Worm (Caenorhabditis elegans) whole organism, L3 larva: Measurements from ENCODE around the gene mrps-26.
A peak's percentile ranks its signal among the peaks of the same experiment; 100 is the strongest.

ENCODE experiments used
- R02D3.7 ChIP-seq: fragments of 150-350 bp; optimal IDR thresholded peaks from 2 replicates; lab custom pipeline; 2014; ENCODE audit warnings: missing biosample characterization, missing genetic modification characterization
- aly-2 ChIP-seq: fragments of 150-350 bp; optimal IDR thresholded peaks from 2 replicates; lab custom pipeline; 2014; ENCODE audit warnings: missing biosample characterization, missing genetic modification characterization
- ama-1 ChIP-seq: fragments of 150-350 bp; optimal IDR thresholded peaks from 2 replicates; lab custom pipeline; 2018
- ceh-28 ChIP-seq: fragments of 150-350 bp; optimal IDR thresholded peaks from 2 replicates; lab custom pipeline; 2014; ENCODE audit warnings: missing biosample characterization, missing genetic modification reagents, missing genetic modification characterization
- ceh-82 ChIP-seq: fragments of 150-350 bp; optimal IDR thresholded peaks from 2 replicates; lab custom pipeline; 2014; ENCODE audit warnings: missing biosample characterization, missing genetic modification characterization
- ceh-9 ChIP-seq: sonication (generic microtip); optimal IDR thresholded peaks from 2 replicates; lab custom pipeline; 2018; ENCODE audit warnings: missing biosample characterization, missing genetic modification characterization
- daf-12 ChIP-seq: fragments of 150-350 bp; optimal IDR thresholded peaks from 2 replicates; lab custom pipeline; 2014; ENCODE audit warnings: missing biosample characterization, missing genetic modification reagents, missing genetic modification characterization
- elt-2 ChIP-seq: sonication (generic microtip); optimal IDR thresholded peaks from 2 replicates; lab custom pipeline; 2016; ENCODE audit warnings: missing genetic modification reagents, mild to moderate bottlenecking, missing genetic modification characterization, missing compliant biosample characterization
- elt-3 ChIP-seq, 3 experiments: fragments of 150-350 bp in 1 of 3; sonication (generic microtip) in 2 of 3; optimal IDR thresholded peaks; 2 replicates in 2 of 3; 4 replicates in 1 of 3; lab custom pipeline; 2014 to 2017; ENCODE audit warnings: missing biosample characterization in 3 of 3, missing genetic modification characterization in 3 of 3
- fkh-2 ChIP-seq: fragments of 150-350 bp; optimal IDR thresholded peaks from 2 replicates; lab custom pipeline; 2014; ENCODE audit warnings: missing biosample characterization, missing genetic modification reagents, missing genetic modification characterization
- hmg-11 ChIP-seq: sonication (generic microtip); optimal IDR thresholded peaks from 2 replicates; lab custom pipeline; 2016; ENCODE audit warnings: missing genetic modification characterization, missing compliant biosample characterization
- jun-1 ChIP-seq: fragments of 150-350 bp; optimal IDR thresholded peaks from 2 replicates; lab custom pipeline; 2014; ENCODE audit warnings: missing biosample characterization, missing genetic modification reagents, missing genetic modification characterization
- lin-15B ChIP-seq: fragments of 150-350 bp; optimal IDR thresholded peaks from 2 replicates; lab custom pipeline; 2014; ENCODE audit warnings: missing biosample characterization, missing genetic modification characterization
- lin-39 ChIP-seq: fragments of 150-350 bp; optimal IDR thresholded peaks from 2 replicates; lab custom pipeline; 2018; ENCODE audit warnings: missing biosample characterization, missing genetic modification reagents, missing genetic modification characterization
- lsy-12 ChIP-seq: sonication (generic microtip); optimal IDR thresholded peaks from 2 replicates; lab custom pipeline; 2016; ENCODE audit warnings: mild to moderate bottlenecking, missing genetic modification characterization, missing compliant biosample characterization
- mdl-1 ChIP-seq: fragments of 150-350 bp; optimal IDR thresholded peaks from 2 replicates; lab custom pipeline; 2014; ENCODE audit warnings: missing biosample characterization, missing genetic modification characterization
- nfya-1 ChIP-seq: sonication (generic microtip); optimal IDR thresholded peaks from 2 replicates; lab custom pipeline; 2017; ENCODE audit warnings: missing genetic modification characterization, mild to moderate bottlenecking, missing compliant biosample characterization, antibody characterized with exemption, moderate library complexity; ENCODE audit not compliant: insufficient read depth
- nhr-11 ChIP-seq: fragments of 150-350 bp; optimal IDR thresholded peaks from 2 replicates; lab custom pipeline; 2014; ENCODE audit warnings: missing biosample characterization, missing genetic modification characterization
- nhr-23 ChIP-seq: fragments of 150-350 bp; optimal IDR thresholded peaks from 2 replicates; lab custom pipeline; 2014; ENCODE audit warnings: missing biosample characterization, missing genetic modification reagents, missing genetic modification characterization
- nhr-237 ChIP-seq: fragments of 150-350 bp; optimal IDR thresholded peaks from 2 replicates; lab custom pipeline; 2014; ENCODE audit warnings: missing biosample characterization, missing genetic modification characterization
- nhr-25 ChIP-seq: sonication (generic microtip); optimal IDR thresholded peaks from 2 replicates; lab custom pipeline; 2017; ENCODE audit warnings: missing biosample characterization, missing genetic modification characterization
- nhr-43 ChIP-seq: sonication (generic microtip); optimal IDR thresholded peaks from 2 replicates; lab custom pipeline; 2016; ENCODE audit warnings: mild to moderate bottlenecking, missing genetic modification characterization, missing compliant biosample characterization; ENCODE audit not compliant: poor library complexity, severe bottlenecking
- nhr-67 ChIP-seq: fragments of 150-350 bp; optimal IDR thresholded peaks from 2 replicates; lab custom pipeline; 2014; ENCODE audit warnings: missing biosample characterization, missing genetic modification characterization
- nhr-77 ChIP-seq: fragments of 150-350 bp; optimal IDR thresholded peaks from 2 replicates; lab custom pipeline; 2014; ENCODE audit warnings: missing biosample characterization, missing genetic modification characterization
- pha-4 ChIP-seq: fragments of 150-350 bp; optimal IDR thresholded peaks from 2 replicates; lab custom pipeline; 2014; ENCODE audit warnings: missing biosample characterization, missing genetic modification reagents, missing genetic modification characterization
- pqm-1 ChIP-seq: fragments of 150-350 bp; optimal IDR thresholded peaks from 2 replicates; lab custom pipeline; 2017; ENCODE audit warnings: missing biosample characterization, missing genetic modification characterization, inconsistent platforms
- sea-2 ChIP-seq: fragments of 150-350 bp; sonication (generic microtip); optimal IDR thresholded peaks from 4 replicates; lab custom pipeline; 2014; ENCODE audit warnings: missing biosample characterization, missing genetic modification reagents, missing genetic modification characterization
- skn-1 ChIP-seq: fragments of 150-350 bp; optimal IDR thresholded peaks from 2 replicates; lab custom pipeline; 2014; ENCODE audit warnings: missing biosample characterization, missing genetic modification characterization
- snpc-4 ChIP-seq: fragments of 150-350 bp; optimal IDR thresholded peaks from 2 replicates; lab custom pipeline; 2014; ENCODE audit warnings: missing biosample characterization, missing genetic modification characterization
- tbx-2 ChIP-seq: sonication (generic microtip); optimal IDR thresholded peaks from 2 replicates; lab custom pipeline; 2016; ENCODE audit warnings: mild to moderate bottlenecking, missing genetic modification characterization, missing compliant biosample characterization
- unc-62 ChIP-seq: fragments of 150-350 bp; sonication (generic microtip); optimal IDR thresholded peaks from 4 replicates; lab custom pipeline; 2014; ENCODE audit warnings: missing biosample characterization, missing genetic modification reagents, missing genetic modification characterization
- zag-1 ChIP-seq: fragments of 150-350 bp; optimal IDR thresholded peaks from 2 replicates; lab custom pipeline; 2014; ENCODE audit warnings: missing biosample characterization, missing genetic modification characterization
- ztf-4 ChIP-seq: fragments of 150-350 bp; optimal IDR thresholded peaks from 2 replicates; lab custom pipeline; 2014; ENCODE audit warnings: missing biosample characterization, missing genetic modification characterization

Gene mrps-26

DNA sequence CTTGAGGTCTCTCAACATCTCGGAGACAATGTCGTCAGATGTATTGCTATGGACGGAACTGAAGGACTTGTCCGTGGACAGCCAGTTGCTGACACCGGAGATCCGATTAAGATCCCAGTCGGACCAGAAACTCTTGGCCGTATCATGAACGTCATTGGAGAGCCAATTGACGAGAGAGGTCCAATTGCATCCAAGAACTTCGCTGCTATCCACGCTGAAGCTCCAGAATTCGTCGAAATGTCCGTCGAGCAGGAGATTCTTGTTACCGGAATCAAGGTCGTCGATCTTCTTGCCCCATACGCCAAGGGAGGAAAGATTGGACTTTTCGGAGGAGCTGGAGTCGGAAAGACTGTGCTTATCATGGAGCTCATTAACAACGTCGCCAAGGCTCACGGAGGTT is 5.6 kb upstream of the mrps-26 start:
- TF ChIP-seq fkh-2 (tag; lab: Kevin White, UChicago) (no peak), lin-15B (tag; lab: Kevin White, UChicago) (no peak), snpc-4 (tag; lab: Kevin White, UChicago) (no peak), zag-1 (no peak), ceh-28 (tag; lab: Kevin White, UChicago) (no peak), jun-1 (tag; lab: Kevin White, UChicago) (no peak), nhr-237 (tag; lab: Kevin White, UChicago) (no peak)

DNA sequence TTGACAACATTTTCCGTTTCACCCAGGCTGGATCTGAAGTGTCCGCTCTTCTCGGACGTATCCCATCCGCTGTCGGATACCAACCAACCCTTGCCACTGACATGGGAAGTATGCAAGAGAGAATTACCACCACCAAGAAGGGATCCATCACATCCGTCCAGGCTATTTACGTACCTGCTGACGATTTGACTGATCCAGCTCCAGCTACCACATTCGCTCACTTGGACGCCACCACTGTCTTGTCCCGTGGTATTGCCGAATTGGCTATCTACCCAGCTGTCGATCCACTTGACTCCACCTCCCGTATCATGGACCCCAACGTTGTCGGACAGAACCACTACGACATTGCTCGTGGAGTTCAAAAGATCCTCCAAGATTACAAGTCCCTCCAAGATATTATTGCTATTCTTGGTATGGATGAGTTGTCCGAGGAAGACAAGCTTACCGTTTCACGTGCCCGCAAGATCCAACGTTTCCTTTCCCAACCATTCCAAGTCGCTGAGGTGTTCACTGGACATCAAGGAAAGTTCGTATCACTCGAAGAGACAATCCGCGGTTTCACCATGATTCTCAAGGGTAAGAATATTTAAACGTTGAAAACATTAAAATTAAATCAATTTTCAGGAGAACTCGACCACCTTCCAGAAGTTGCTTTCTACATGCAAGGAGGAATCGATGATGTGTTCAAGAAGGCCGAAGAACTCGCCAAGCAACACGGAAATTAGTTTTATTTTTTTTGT is 4.7 kb upstream of the mrps-26 start:
- TF ChIP-seq nhr-237 (tag; lab: Kevin White, UChicago): no peak
- no peak for TF ChIP-seq daf-12 (tag; lab: Kevin White, UChicago)
- TF ChIP-seq pqm-1 (tag; lab: Kevin White, UChicago): no peak
- no peak for TF ChIP-seq sea-2 (GFP tag; lab: Kevin White, UChicago)
- TF ChIP-seq ceh-9 (tag; lab: Kevin White, UChicago): no peak
- TF ChIP-seq hmg-11: no peak
- no peak for TF ChIP-seq nhr-77 (tag; lab: Kevin White, UChicago)
- no peak for TF ChIP-seq nhr-11 (tag; lab: Kevin White, UChicago)
- TF ChIP-seq R02D3.7 (tag; lab: Kevin White, UChicago): no peak
- no peak for TF ChIP-seq lin-39 (tag; lab: Kevin White, UChicago)

DNA sequence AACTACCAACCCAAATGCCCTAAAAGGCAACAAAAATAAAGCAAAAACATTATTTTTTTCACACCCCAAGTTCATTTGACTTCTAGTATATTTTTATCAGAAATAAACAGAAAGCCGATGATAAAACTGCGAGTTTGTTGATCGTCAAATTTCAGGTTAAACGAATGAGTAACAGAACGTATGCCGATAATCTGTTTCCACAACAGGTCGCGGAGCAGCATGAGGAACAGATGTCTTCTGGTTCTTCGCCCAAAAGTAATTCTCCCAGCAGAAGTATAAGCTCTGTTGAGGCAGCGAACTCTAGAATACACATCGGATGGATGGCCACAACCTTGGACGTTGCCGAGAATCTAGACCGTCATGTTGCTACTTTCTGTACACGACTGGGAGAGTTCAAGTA is 4.0 kb upstream of the mrps-26 start, which contains the start of gene prmt-5:
prmt-5 (plus strand) TSS at position 141 of the 400 bp plus-strand sequence.
- peak; percentile 90 for TF ChIP-seq ama-1 (lab: Kevin White, UChicago)
- TF ChIP-seq daf-12 (tag; lab: Kevin White, UChicago): no peak
- TF ChIP-seq tbx-2 (tag; lab: Kevin White, UChicago): no peak
- TF ChIP-seq pqm-1 (tag; lab: Kevin White, UChicago): peak; percentile 18
- TF ChIP-seq nhr-77 (tag; lab: Kevin White, UChicago): peak; percentile 22
- TF ChIP-seq lin-39 (tag; lab: Kevin White, UChicago): no peak
- TF ChIP-seq lsy-12 (tag; lab: Kevin White, UChicago): peak; percentile 81
- no peak for TF ChIP-seq jun-1 (tag; lab: Kevin White, UChicago)
- peak; percentile 35 for TF ChIP-seq nhr-23
- TF ChIP-seq lin-15B (tag; lab: Kevin White, UChicago): no peak
- TF ChIP-seq nhr-25 (tag; lab: Kevin White, UChicago): peak; percentile 30
- peak in 1 of 3 experiments; percentile 13 for TF ChIP-seq elt-3 (tag; optimal IDR thresholded peaks at IDR 0.05; lab: Kevin White, UChicago)
- peak; percentile 17 for TF ChIP-seq nhr-11 (tag; lab: Kevin White, UChicago)
- TF ChIP-seq skn-1 (tag; lab: Kevin White, UChicago): no peak
- peak; percentile 73 for TF ChIP-seq nhr-43 (tag; lab: Kevin White, UChicago)
- TF ChIP-seq aly-2 (tag; lab: Kevin White, UChicago): peak; percentile 76
- no peak for TF ChIP-seq zag-1
- TF ChIP-seq elt-2 (tag; lab: Kevin White, UChicago): peak; percentile 27
- TF ChIP-seq pha-4 (tag; lab: Kevin White, UChicago): peak; percentile 13
- TF ChIP-seq, all 47 proteins: peak for 12

DNA sequence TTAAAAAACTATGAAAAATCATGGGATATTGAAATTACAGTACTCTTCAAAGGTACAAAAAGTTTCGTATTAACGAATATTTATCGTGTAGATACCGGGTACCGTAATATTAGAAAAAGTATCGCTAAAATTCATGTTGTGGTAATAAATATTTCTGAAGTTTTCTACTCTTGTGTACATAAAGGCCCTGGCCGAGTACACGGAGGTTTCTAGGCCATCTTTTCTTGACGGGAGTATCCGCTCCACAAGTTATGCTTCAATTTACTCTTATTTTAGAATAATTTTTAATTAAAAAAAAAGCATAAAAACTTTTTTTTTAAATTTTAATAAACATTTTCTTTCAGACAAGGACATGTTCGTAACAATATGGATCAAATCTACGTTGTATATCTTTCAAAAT is 1.3 kb upstream of the mrps-26 start:
- no peak for TF ChIP-seq ztf-4 (tag; lab: Kevin White, UChicago)
- TF ChIP-seq daf-12 (tag; lab: Kevin White, UChicago): no peak
- no peak for TF ChIP-seq unc-62 (GFP tag; lab: Kevin White, UChicago)
- no peak for TF ChIP-seq ceh-82
- peak; percentile 68 for TF ChIP-seq pha-4 (tag; lab: Kevin White, UChicago)
- TF ChIP-seq nhr-77 (tag; lab: Kevin White, UChicago): no peak
- TF ChIP-seq mdl-1 (tag; lab: Kevin White, UChicago): no peak

DNA sequence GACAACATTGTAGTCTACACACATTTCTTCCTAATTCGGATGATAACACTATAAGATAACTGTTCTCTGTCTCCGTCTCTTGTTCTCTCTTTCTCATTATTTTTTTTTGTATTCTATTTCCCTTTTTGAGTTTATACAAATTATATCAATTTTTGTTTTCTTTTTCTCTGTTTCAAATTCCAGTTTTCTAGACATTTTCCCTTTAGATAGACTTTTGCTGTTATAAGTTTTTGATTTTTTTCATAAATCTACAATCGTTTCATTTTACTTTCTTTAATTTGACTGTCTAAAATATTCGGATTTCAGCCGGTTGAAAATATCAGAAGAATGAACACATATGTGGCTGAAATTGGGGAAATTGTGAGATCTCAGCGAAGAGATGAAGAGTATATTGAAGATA is 1.7 kb downstream of the mrps-26 start, which contains the start of gene prx-10:
prx-10 (plus strand) TSS at position 301 of the 400 bp plus-strand sequence.
- TF ChIP-seq ztf-4 (tag; lab: Kevin White, UChicago) (no peak), elt-2 (tag; lab: Kevin White, UChicago) (peak; percentile 24), mdl-1 (tag; lab: Kevin White, UChicago) (no peak), hmg-11 (no peak), elt-3 (tag; optimal IDR thresholded peaks at IDR 0.05; lab: Kevin White, UChicago) (no peak), nhr-67 (tag; lab: Kevin White, UChicago) (no peak), jun-1 (tag; lab: Kevin White, UChicago) (no peak), nfya-1 (tag; lab: Kevin White, UChicago) (no peak)
